Fruit fly (Drosophila melanogaster) whole organism, prepupa: ENCODE data around the gene CG14708.

Source experiments
- OdsH ChIP-seq: fragments of 200-800 bp; sonication (Bioruptor generic); optimal IDR thresholded peaks from 3 replicates; lab custom pipeline; 2016; ENCODE audit warnings: missing biosample characterization, missing genetic modification characterization
- Smox ChIP-seq: fragments of 200-800 bp; sonication (Bioruptor generic); optimal IDR thresholded peaks from 3 replicates; lab custom pipeline; 2016; ENCODE audit warnings: missing biosample characterization, missing genetic modification characterization

- TF ChIP-seq Smox (GFP tag; lab: Kevin White, UChicago) (no peak), OdsH (GFP tag; lab: Kevin White, UChicago) (no peak)
Measured at dm6 chr3R:11595523-11595922, 41.6 kb downstream of the CG14708 start.
